Fruit fly (Drosophila melanogaster): ENCODE results near the gene Pgk.

- no peak for TF ChIP-seq pan (optimal IDR thresholded peaks at IDR 0.05)
- TF ChIP-seq psq (optimal IDR thresholded peaks at IDR 0.05) = no peak
- TF ChIP-seq CG8478 (optimal IDR thresholded peaks at IDR 0.05) = no peak
- no peak for TF ChIP-seq usp (GFP tag; optimal IDR thresholded peaks at IDR 0.05)
- no peak for TF ChIP-seq EcR (GFP tag; optimal IDR thresholded peaks at IDR 0.05)
Measured at dm6 chr2L:2751085-2751710, 1.7 kb downstream of the Pgk start.

Data from whole organism.